Fruit fly (Drosophila melanogaster) ovary, adult (tissue): Measurements from ENCODE around the gene CG32486.

Source experiments
- CG17801 ChIP-seq: fragments of 200-800 bp; optimal IDR thresholded peaks from 2 replicates; lab custom pipeline; 2019; ENCODE audit warnings: missing biosample characterization, mild to moderate bottlenecking, missing genetic modification characterization, moderate library complexity; ENCODE audit not compliant: partially characterized antibody

Gene CG32486

DNA sequence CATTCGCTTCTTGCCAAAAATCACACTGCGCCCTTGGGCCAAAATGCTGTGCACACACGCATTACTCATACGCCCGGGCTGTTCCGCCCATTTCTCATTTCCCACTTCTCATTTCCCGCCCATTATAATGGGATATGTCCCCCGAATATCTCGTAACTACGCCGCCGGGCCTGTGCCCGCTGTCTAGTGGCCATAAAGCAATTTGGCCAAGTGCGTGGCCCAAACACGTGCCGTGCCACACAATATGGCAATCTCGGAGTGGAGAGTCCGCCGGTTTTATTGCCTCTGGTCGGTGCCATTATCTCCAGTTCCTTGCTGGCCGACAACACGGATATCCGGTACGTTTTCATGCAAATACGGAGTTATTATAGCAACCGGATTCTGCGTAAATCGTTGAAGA, 6.3 kb upstream of the CG32486 start:
- no peak for TF ChIP-seq CG17801 (GFP tag; lab: Kevin White, UChicago)

DNA sequence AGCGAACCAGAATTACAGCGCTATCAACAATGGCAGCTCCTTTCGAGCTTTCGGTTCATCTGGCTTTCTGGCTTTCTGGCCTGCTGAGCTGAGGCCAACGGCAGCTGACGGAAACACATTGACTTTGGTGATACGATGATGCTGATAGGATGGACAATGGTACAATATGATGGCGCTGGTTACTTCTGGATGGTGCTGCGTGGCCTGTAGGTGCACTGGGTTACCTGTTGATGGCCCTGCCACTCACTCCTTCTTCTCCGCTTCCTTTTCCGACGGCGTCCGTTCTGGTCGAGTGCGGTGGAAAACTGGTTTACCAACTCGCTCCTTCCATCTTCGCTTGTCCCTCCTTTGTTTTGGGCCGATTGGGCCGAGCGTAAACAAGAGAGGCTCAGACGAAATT, 4.2 kb upstream of the CG32486 start:
- no peak for TF ChIP-seq CG17801 (GFP tag; lab: Kevin White, UChicago)

DNA sequence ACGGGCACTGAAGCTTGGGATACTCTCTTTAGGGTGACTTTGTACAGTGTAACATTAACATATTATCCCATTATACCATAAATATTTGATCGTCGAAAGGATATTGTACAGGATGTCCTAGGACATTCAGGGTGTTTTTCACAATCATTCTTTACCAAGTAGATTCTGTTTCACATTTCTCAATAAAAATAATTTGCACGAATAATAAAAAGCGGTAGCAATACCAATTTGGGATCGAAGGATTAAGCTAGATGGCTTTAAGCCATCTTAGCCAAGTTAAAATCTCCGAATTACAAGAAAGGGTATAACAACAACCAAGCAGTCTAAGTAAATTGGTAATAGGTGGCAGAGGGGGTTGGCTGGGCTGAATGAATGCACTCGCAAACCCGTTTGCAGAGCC, 3.7 kb upstream of the CG32486 start:
- TF ChIP-seq CG17801 (GFP tag; lab: Kevin White, UChicago), result no peak

DNA sequence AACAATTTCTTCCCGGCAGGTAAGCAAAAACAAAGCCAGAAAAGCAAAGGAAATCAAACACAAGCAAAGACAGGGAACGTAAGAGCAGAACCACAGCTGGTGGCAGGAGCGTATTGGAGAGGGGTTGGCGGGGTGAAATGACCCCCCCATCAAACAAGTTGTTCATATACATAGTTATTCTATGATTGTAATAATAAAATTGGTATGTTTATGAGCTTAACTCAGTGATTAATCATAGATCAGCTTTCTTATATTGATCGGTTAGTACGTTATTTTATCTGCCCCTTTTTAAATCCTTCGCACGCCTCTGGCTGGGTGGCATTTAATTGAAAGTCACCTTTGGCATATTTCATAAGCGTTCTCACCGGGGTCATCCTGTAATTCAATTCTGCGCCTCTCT, 2.8 kb upstream of the CG32486 start:
- TF ChIP-seq CG17801 (GFP tag; lab: Kevin White, UChicago), result no peak

DNA sequence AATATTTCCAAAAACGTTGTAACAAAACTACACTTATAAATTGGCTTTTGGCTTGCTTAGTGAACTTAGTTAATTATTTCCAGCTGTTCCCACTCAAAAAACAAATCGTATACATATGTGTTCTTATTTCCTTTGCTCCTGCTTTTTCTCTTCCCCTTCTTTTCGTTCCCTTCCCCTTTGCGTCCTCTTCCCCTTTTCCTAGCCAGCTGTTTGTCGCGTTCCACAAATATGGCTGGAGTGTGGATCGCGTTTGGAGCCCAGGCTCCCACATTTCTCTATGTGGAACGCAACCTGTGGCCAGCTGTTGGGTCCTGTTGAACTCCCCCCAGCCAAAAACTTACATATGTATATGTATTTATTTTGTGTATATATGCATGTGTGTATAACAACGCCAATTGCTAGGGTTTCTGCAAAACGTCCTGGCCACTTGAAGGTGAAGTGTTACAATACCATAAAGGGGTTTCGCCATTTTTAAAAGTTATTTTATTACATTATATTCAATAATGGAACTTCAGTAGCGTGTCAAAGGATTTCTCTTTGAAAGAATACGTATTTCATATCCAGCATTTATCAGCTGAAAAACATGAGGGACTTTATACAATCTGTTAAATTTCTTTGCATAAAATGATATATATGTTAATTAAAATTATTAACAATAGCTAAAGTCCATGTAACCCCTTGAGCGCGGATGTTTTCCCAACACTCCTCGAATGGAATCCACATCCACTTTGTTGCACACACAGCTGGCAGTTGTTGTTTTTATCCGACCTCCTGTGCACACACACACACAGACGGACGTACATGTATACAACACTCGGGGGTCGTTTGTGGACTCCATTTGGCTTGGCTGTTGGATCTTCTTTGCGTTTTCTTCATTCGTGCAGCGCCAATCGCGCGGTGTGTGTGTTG, 1.3 kb upstream of the CG32486 start:
- no peak for TF ChIP-seq CG17801 (GFP tag; lab: Kevin White, UChicago)

DNA sequence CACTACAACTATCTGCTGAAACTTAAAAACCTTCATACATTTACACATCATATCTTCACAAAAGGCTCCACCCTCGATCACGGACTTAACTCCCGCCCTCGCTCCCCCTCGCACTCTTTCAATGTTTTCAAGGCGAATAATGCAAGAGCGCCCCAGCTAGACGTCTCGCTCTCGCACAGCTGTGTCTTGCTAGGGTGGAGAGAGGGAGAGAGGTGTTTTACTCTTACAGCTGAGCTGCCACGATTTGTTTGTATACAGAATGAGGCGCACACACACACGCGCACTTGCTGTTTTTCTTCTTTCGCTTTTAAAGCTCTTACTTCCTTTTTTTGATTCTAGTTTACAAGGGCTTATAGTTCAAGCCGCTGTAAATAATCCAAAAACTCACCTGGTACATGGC, 865 bp downstream of the CG32486 start:
- TF ChIP-seq CG17801 (GFP tag; lab: Kevin White, UChicago), result no peak

DNA sequence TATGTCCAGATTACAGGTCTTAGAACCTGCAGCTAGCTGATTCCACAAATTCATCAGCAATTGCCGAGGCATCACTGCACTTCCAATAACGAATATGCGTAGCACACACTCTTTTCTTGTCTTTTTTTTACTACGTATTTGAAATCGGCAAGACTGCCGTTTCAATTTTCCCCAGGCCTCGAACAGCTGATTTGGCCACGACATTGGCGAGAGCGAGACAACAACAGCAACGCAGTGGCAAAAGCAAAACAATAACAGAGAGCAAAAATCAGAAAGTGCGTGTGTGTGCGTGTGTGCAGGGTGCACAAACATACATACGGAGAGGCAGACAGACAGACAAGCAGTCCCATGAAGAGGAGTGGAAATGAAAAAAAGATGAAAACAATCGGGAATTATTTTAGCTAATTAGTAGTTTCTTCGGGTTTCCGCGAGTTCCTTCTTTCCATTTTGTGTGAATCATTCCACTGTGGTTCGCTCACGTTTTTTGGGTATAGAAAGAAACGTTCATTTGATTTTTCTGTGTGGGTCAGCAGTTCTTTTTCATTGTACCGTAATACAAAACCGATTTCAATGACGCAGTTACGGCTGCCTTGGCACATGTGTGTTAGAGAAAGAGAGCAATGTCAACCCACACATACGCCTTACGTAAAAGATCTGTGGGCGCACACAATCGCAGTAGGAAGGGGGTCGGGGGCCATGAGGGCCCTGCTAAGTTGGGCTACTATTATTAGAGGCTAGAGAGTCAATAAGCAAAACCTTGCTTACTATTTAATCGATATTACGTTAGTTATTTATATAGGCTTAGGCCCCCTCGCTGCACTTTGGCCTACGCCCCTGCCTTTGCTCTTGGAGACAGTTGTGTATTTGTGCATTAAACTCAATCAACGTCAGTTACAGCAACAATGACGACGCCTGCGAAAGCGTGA, 10.3 kb downstream of the CG32486 start:
- peak; percentile 99 for TF ChIP-seq CG17801 (GFP tag; lab: Kevin White, UChicago)

DNA sequence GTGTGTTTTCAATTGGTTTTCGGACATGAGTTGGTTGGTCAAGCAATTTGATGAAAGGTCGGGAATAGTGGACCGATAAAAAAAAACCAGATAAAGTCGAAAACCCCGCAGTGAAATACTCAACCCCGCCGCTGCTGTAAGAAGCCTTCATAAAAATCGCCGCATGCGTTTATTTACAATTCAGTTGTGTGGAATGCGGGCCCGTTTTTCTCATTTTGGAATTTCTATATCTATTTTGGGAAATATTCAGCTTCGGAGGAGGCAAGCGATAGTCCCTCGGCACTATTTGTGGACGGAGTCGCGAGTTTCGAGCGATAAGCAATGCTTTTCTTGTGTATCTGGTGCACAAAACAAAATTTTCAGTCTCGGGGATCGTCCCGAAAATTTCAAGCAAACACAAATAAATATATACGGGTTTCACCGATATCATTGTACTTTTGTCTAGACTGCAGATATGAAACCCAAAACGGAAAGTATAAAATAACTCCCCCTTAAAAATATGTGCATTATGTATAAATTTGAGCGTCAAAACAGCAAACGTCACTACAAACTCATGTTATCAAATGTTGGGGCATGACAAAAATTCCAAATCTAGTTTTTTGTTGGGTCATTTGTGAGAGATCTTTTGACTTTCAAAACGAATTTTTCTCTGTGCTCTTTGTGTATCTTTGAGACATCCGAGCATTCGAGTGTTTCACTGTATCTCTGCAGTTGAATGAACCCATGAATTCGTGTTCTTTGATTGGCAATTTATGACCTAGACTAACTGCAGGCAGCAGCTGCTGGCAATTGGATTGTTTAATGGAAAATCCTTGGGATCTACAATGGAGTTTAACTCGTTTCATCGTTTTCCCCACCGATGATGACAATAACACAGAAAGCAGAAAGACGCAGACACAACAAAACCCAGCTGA, 11.4 kb downstream of the CG32486 start:
- no peak for TF ChIP-seq CG17801 (GFP tag; lab: Kevin White, UChicago)

DNA sequence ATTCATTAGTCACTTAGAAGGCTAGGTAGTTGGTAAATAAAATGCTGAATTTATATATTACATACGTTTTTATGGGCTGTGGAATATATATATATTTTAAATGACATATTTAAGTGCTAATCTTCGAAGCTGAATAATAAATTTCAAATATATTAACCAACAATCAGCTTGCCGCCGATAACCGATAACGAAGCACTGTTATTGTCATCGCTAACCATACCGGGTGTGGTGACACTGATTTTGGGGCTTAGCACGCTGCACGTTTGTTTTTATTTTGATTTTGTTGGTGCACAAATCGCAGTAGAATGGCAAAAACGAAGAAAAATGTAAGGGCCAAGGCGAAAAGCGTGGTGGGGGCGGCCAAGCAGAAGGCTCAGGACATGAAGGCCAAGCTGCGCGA, 15.8 kb downstream of the CG32486 start, which contains the start of gene CG16753:
TSS of gene CG16753 (plus strand) at position 229 of the 400 bp plus-strand sequence.
- TF ChIP-seq CG17801 (GFP tag; lab: Kevin White, UChicago), result peak; percentile 1

DNA sequence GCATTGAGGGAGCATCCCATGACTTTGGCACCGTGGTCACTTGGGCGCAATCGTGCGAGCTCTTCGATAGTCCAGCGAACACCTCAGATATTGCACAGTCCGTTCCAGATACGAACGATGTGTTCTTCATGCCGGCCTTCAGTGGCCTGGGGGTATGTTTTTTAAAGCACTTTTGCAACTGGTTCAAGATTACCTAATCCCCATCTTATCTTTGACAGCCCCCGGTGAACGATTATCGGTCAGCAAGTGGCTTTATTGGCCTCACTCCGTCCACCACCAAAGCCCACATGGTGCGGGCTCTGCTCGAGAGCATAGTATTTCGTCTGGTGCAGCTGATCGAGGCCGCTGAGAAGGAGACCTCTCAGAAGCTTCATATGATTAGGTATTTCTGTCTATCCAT, 16.5 kb downstream of the CG32486 start:
- TF ChIP-seq CG17801 (GFP tag; lab: Kevin White, UChicago), result no peak

DNA sequence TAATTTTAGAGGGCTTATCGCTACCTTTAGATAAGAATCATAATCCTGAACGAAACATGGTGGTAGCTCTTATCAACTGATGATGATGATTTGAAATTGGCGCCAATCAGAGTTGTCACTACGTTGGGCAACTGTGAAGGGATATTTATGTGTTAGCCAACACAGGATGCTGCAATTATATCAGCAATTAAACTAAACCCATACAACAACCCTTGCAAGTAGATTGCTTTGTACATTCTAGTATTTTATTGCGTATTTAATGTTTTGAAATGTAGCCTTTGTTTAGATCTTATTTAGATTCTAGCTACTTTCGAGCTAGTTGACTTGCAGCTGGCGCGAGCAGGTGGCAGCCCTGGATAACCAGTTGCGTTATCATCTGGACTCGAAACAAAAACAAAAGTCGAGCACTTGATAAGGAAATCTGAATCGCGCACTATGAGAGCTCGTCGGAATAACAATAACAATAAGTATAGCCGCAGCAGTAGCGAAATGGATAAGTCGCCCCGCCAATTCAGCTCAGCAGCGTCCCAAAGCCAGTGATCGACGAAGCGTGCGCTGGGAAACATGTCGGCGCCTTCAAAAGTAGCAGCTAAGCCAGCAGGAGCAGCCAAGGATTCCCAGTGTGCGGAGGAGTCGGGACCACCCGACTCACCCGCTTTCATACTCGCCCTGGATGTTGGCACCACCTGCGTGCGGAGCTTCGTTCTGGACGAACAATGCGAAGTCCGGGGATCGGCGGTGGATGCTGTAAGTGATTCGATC, 18.3 kb downstream of the CG32486 start, which contains the start of gene CG1271:
TSS of gene CG1271 (plus strand) at position 405 of the 762 bp plus-strand sequence.
- TF ChIP-seq CG17801 (GFP tag; lab: Kevin White, UChicago), result peak; percentile 54

DNA sequence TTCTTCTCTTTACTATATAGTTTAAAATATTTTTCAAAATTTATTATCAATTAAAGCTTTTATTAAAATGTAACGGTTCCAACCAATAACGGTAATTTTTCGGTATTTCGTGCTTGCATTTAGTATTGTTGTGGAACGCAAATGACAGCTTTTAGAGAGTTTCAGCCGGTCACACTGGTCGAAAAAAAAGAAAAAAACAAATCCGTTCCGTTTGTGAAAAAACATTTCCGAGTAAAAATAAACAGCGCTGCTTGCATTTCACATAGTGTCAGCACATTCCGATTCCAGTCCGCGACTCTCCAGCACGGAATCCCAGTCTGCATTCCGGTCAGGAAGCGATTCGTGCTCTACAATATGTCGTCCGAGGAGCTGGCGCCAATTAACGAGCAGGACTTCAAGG, 20.5 kb downstream of the CG32486 start, which contains the start of gene CG32485:
TSS of gene CG32485 (plus strand) at position 139 of the 400 bp plus-strand sequence.
- TF ChIP-seq CG17801 (GFP tag; lab: Kevin White, UChicago), result peak; percentile 86

DNA sequence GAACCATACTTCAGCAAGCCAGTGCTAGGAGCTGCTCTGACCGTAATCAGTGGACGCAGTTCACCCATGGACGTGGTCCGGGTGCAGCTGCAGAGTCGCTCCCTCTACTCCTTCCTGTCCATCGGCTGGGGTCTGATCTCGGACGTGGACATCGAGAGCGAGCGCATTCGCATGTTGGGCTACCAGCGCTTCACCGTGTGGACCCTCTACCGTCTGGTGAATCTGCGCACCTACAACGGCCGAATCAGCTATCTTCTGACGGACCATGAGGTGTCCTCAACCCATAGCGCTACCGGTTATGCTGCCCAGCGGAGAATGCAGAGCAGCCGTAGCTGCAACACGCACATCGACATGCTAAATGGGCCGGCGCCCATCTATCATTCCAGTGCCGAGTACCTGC, 22.0 kb downstream of the CG32486 start:
- TF ChIP-seq CG17801 (GFP tag; lab: Kevin White, UChicago), result no peak
